Worm (Caenorhabditis elegans) whole organism, L4/young adult: ENCODE measurements around the gene F09B12.3.

Experiments
- W03F9.2 ChIP-seq: fragments of 150-350 bp; optimal IDR thresholded peaks from 2 replicates; lab custom pipeline; 2014; ENCODE audit warnings: missing biosample characterization, missing genetic modification characterization
- dao-5 ChIP-seq: sonication (generic microtip); optimal IDR thresholded peaks from 2 replicates; lab custom pipeline; 2016; ENCODE audit warnings: missing genotype, missing genetic modification characterization, moderate library complexity, missing compliant biosample characterization
- him-1 ChIP-seq: sonication (generic microtip); optimal IDR thresholded peaks from 2 replicates; lab custom pipeline; 2016; ENCODE audit warnings: missing genotype, missing genetic modification reagents, missing genetic modification characterization, missing compliant biosample characterization

F09B12.3 gene

ce11 chrX:15076909-15077308 is 20.8 kb downstream of the F09B12.3 start:
- TF ChIP-seq dao-5 (tag; lab: Kevin White, UChicago) (no peak), him-1 (tag; lab: Kevin White, UChicago) (no peak), W03F9.2 (tag; lab: Kevin White, UChicago) (no peak)

ce11 chrX:15076042-15076565 is 21.6 kb downstream of the F09B12.3 start, which contains the start of the genes H40L08.3 and H40L08.9:
Gene H40L08.3 (minus strand): TSS chrX:15076092.
Gene H40L08.9 (minus strand): TSS chrX:15076480.
- TF ChIP-seq W03F9.2 (tag; lab: Kevin White, UChicago) (no peak), dao-5 (tag; lab: Kevin White, UChicago) (no peak), him-1 (tag; lab: Kevin White, UChicago) (no peak)

ce11 chrX:15075170-15075569 is 22.6 kb downstream of the F09B12.3 start:
- TF ChIP-seq W03F9.2 (tag; lab: Kevin White, UChicago), result no peak
- no peak for TF ChIP-seq him-1 (tag; lab: Kevin White, UChicago)
- no peak for TF ChIP-seq dao-5 (tag; lab: Kevin White, UChicago)

- TF ChIP-seq dao-5 (tag; lab: Kevin White, UChicago) (no peak), W03F9.2 (tag; lab: Kevin White, UChicago) (no peak), him-1 (tag; lab: Kevin White, UChicago) (no peak)
These were observed 24.3 kb downstream of the F09B12.3 start for ce11 chrX:15073479-15073878.

DNA sequence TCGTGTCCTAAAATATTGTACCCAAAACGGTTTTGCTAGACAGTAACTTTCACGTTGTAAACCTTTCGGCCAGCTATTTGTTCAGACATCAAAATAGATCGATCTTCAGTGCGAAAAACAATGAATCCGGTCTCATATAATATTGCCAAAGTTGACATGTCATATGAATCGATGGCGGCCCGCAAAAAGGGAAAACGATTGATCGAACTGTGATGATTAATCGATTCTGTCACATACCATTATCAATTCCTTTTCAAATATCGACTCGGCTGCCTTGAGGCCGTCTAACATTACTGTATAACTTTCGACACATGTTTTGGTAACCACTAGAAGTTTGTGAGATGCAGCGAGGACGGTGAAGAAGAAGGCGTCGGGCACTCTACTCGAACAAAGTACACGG is 24.9 kb downstream of the F09B12.3 start:
- TF ChIP-seq dao-5 (tag; lab: Kevin White, UChicago), result no peak
- no peak for TF ChIP-seq W03F9.2 (tag; lab: Kevin White, UChicago)
- no peak for TF ChIP-seq him-1 (tag; lab: Kevin White, UChicago)

DNA sequence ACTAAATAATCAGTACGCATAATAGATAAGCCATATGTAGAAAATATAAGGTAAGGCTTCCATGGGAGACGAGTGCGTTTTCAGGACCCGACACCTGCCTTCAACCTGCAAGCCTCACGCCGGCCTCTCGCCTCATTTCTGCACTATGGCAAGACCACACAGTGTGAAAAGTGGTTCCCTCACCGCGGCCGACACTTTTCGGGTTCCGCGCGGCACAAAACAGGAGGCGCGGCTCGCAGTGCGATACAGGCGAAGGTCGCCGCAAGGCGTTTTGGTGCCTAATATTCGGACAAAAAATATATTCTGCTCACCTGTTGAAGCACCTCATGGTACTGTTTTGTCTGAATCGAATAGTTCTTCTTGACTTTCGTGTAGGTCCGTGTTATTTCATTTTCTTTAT is 27.6 kb downstream of the F09B12.3 start:
- TF ChIP-seq W03F9.2 (tag; lab: Kevin White, UChicago) (no peak), dao-5 (tag; lab: Kevin White, UChicago) (no peak), him-1 (tag; lab: Kevin White, UChicago) (no peak)

ce11 chrX:15069242-15069641 is 28.5 kb downstream of the F09B12.3 start, which contains the start of gene mam-6:
Gene mam-6 (minus strand): TSS chrX:15069342.
- TF ChIP-seq W03F9.2 (tag; lab: Kevin White, UChicago), result no peak
- TF ChIP-seq him-1 (tag; lab: Kevin White, UChicago), result no peak
- TF ChIP-seq dao-5 (tag; lab: Kevin White, UChicago), result no peak

DNA sequence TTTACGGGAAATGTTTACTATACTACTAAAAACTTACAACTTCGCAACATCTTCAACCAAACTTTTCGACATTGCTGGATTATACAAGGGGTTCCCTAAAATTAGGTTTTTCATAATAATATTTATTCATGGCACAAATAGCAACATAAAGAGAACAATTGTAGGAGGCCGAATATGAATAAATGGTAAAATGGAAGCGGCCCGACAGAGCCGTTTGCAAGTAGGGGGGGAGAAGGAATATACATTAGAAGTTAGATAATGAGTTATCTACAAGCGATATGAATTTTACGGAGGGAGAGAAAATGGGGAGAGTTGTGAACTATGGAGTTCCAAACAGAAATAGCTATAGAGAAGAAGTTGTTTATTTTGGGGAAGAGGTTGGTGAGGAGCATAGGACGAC is 37.5 kb downstream of the F09B12.3 start, which contains the start of gene fbxa-96:
Gene fbxa-96 (minus strand): TSS at position 101 of the 400 bp plus-strand sequence.
- TF ChIP-seq him-1 (tag; lab: Kevin White, UChicago) (no peak), W03F9.2 (tag; lab: Kevin White, UChicago) (no peak), dao-5 (tag; lab: Kevin White, UChicago) (no peak)

ce11 chrX:15057900-15058299 is 39.9 kb downstream of the F09B12.3 start:
- TF ChIP-seq dao-5 (tag; lab: Kevin White, UChicago), result no peak
- TF ChIP-seq him-1 (tag; lab: Kevin White, UChicago), result no peak
- no peak for TF ChIP-seq W03F9.2 (tag; lab: Kevin White, UChicago)

- TF ChIP-seq dao-5 (tag; lab: Kevin White, UChicago) (no peak), him-1 (tag; lab: Kevin White, UChicago) (no peak), W03F9.2 (tag; lab: Kevin White, UChicago) (no peak)
These were observed 41.0 kb downstream of the F09B12.3 start, which contains the start of gene H03G16.5 for ce11 chrX:15056737-15057136. Gene H03G16.5 (minus strand): TSS chrX:15056837.

ce11 chrX:15055914-15056313 is 41.8 kb downstream of the F09B12.3 start, which contains the start of gene H03G16.7:
Gene H03G16.7 (minus strand): TSS chrX:15056014.
- TF ChIP-seq W03F9.2 (tag; lab: Kevin White, UChicago) (no peak), dao-5 (tag; lab: Kevin White, UChicago) (no peak), him-1 (tag; lab: Kevin White, UChicago) (no peak)

ce11 chrX:15053223-15053933 is 44.4 kb downstream of the F09B12.3 start, which contains the start of gene H03G16.1:
Gene H03G16.1 (plus strand): TSS chrX:15053883.
- TF ChIP-seq him-1 (tag; lab: Kevin White, UChicago), result no peak
- TF ChIP-seq W03F9.2 (tag; lab: Kevin White, UChicago), result no peak
- no peak for TF ChIP-seq dao-5 (tag; lab: Kevin White, UChicago)

- TF ChIP-seq W03F9.2 (tag; lab: Kevin White, UChicago), result no peak
- no peak for TF ChIP-seq him-1 (tag; lab: Kevin White, UChicago)
- no peak for TF ChIP-seq dao-5 (tag; lab: Kevin White, UChicago)
These were observed 45.4 kb downstream of the F09B12.3 start, which contains the start of gene H03G16.6 for ce11 chrX:15052385-15052784. Gene H03G16.6 (plus strand): TSS chrX:15052685.
